Worm (Caenorhabditis elegans): Measurements from ENCODE around the gene C23G10.2.

DNA sequence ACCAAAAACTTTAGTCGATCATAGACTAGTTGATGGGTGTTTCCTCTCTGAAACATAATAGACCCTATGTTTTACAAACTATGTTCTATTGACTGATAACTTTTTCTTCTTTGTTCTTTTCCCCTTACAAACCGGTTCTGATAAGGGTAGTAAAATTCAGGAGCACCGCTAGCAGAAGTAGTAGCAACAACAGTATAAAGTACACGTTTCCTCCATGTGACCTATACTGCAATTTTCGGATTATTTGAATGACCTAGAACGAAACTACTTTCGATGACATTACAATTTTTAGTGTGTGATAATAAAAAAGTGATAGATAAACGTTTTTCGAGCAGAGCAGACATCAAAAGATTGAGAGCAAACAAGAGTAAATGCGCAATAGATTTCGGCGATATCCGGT is 27.6 kb upstream of the C23G10.2 start:
- TF ChIP-seq ztf-11 (tag; optimal IDR thresholded peaks at IDR 0.05) (no peak), nhr-11 (tag; optimal IDR thresholded peaks at IDR 0.05) (no peak), D1046.2 (GFP tag; IDR thresholded peaks at IDR 0.05) (no peak), snpc-4 (tag; optimal IDR thresholded peaks at IDR 0.05) (no peak), dpl-1 (GFP tag; optimal IDR thresholded peaks at IDR 0.05) (no peak), pha-4 (GFP tag; IDR thresholded peaks at IDR 0.05) (no peak), pha-4 (tag; optimal IDR thresholded peaks at IDR 0.05) (no peak), aly-2 (tag; optimal IDR thresholded peaks at IDR 0.05) (no peak), madf-9 (GFP tag; conservative IDR thresholded peaks at IDR 0.05) (no peak), egl-43 (GFP tag; IDR thresholded peaks at IDR 0.05) (no peak), ama-1 (optimal IDR thresholded peaks at IDR 0.05) (no peak), unc-62 (GFP tag; optimal IDR thresholded peaks at IDR 0.05 in 1 of 2) (no peak), unc-62 (tag; optimal IDR thresholded peaks at IDR 0.05) (no peak), unc-130 (GFP tag; optimal IDR thresholded peaks at IDR 0.05) (no peak)
